Fruit fly (Drosophila melanogaster): ENCODE measurements around the gene CG5050.

The CG5050 gene

DNA sequence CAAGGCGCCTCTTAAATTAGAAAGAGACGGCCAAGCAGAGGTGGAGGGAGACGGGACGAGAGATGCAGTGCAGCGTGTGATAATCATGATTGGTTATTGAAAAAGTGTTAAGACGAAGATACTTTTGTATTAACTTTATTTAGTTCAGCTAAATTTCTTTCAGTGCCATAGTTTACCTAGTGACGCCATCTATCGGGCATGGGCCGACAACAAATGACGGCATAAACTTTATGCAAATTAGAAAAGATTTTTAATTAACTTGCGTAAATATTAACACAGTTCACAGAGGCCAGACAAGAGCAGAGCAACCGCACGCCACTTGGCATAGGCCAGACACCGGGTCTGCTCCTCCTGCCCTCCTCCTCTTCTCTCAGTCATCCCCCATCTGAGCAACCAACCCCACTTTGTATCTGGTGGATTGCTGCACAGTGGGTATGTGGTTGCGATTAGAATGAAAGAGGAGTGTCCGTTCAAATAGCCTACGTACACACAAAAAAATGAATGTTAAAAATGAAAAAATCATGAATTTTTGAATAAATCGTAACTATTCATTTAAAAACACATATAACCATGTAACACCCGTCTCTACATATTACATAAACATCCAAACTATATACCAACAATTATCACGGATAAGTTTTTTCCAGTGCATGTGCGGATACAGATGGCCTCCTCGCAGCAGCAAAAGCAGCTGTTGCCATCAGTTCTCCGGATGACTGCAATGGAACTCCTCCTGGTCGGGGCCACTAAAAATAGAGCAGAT, 13.4 kb downstream of the CG5050 start:
- TF ChIP-seq psq (optimal IDR thresholded peaks at IDR 0.05) (no peak), EcR (GFP tag; optimal IDR thresholded peaks at IDR 0.05) (no peak), CG8478 (optimal IDR thresholded peaks at IDR 0.05) (no peak), pan (optimal IDR thresholded peaks at IDR 0.05) (no peak), usp (GFP tag; optimal IDR thresholded peaks at IDR 0.05) (no peak), Dll (optimal IDR thresholded peaks at IDR 0.05) (no peak)

DNA sequence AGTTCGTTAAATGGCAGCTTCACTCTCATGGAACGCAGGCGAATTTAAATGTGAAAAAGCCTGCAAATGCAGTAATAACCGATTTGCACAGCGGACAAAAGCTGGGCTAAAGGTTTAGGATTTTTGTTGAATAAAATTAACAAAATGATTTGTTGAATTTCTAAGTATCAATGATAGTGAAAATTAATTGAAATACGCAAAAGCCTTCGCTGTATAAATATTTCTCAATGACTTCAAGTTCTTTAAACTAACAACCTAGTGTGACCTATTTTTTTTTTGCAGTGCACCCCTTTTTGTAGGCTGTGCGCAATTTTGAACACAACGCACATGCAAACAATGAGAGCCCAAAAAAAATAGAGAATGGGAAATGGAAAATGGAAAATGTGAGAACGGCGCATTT, 14.2 kb downstream of the CG5050 start:
- no peak for TF ChIP-seq usp (GFP tag; optimal IDR thresholded peaks at IDR 0.05)
- no peak for TF ChIP-seq pan (optimal IDR thresholded peaks at IDR 0.05)
- TF ChIP-seq EcR (GFP tag; optimal IDR thresholded peaks at IDR 0.05) = no peak
- TF ChIP-seq psq (optimal IDR thresholded peaks at IDR 0.05) = no peak
- no peak for TF ChIP-seq CG8478 (optimal IDR thresholded peaks at IDR 0.05)
- no peak for TF ChIP-seq Dll (optimal IDR thresholded peaks at IDR 0.05)

dm6 chr2L:17470630-17471029, 17.9 kb downstream of the CG5050 start:
- TF ChIP-seq psq (optimal IDR thresholded peaks at IDR 0.05) = no peak
- TF ChIP-seq CG8478 (optimal IDR thresholded peaks at IDR 0.05) = no peak
- TF ChIP-seq usp (GFP tag; optimal IDR thresholded peaks at IDR 0.05) = no peak
- no peak for TF ChIP-seq pan (optimal IDR thresholded peaks at IDR 0.05)
- TF ChIP-seq Dll (optimal IDR thresholded peaks at IDR 0.05) = no peak
- no peak for TF ChIP-seq EcR (GFP tag; optimal IDR thresholded peaks at IDR 0.05)

dm6 chr2L:17471524-17471923, 18.8 kb downstream of the CG5050 start, which contains the start of gene Sgt:
Gene Sgt, plus strand, starts transcription at chr2L:17471603.
- no peak for TF ChIP-seq pan (optimal IDR thresholded peaks at IDR 0.05)
- TF ChIP-seq Dll (optimal IDR thresholded peaks at IDR 0.05) = no peak
- no peak for TF ChIP-seq EcR (GFP tag; optimal IDR thresholded peaks at IDR 0.05)
- no peak for TF ChIP-seq usp (GFP tag; optimal IDR thresholded peaks at IDR 0.05)
- no peak for TF ChIP-seq CG8478 (optimal IDR thresholded peaks at IDR 0.05)
- no peak for TF ChIP-seq psq (optimal IDR thresholded peaks at IDR 0.05)

DNA sequence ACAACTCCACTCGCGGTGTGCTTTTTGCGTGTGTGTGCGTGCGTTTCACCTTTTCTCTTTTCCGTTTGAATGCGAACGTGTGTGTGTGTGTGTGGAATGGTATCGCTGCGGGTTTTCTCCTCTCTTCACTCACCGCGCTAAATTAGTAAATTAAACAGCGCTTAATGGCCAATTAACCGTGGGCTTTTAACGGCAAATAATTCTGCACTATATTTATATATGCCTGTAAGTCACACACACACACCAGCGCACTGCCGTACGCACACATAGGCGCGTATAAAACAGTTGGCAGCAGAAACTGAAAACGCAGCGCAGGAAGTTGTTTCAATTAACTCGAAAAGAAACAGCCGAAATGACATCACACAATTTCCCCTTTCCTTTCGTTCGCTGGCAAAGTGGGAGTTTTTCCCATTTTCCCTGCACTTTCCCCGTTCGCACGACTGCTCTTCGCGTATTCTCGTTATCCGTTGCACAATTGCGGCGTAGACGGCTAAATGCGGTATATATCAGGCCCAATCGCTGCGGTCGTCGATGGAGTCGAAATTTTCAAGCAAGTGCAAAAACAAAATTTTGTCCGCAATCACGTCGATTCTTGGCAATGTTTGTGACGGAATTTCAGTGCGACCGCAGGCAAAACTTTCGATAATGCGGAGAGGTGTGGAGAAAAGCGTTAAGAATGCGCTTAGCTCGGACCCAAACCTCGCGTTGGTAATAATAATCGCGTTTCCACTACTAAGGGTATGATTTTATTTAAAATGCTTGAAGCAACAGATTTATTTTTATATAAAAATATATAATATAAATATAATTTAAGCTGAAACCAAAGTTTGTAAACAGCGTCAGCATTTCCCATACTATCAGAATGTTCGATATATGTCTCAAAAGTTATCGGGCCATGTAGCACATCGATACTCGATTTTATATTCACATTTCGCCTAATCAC, 20.1 kb downstream of the CG5050 start, which contains the start of gene BicD:
Gene BicD, minus strand, starts transcription at position 634 of the 943 bp plus-strand sequence.
- TF ChIP-seq usp (GFP tag; optimal IDR thresholded peaks at IDR 0.05) = no peak
- TF ChIP-seq CG8478 (optimal IDR thresholded peaks at IDR 0.05) = no peak
- TF ChIP-seq Dll (optimal IDR thresholded peaks at IDR 0.05) = no peak
- TF ChIP-seq EcR (GFP tag; optimal IDR thresholded peaks at IDR 0.05) = no peak
- TF ChIP-seq pan (optimal IDR thresholded peaks at IDR 0.05) = no peak
- no peak for TF ChIP-seq psq (optimal IDR thresholded peaks at IDR 0.05)

DNA sequence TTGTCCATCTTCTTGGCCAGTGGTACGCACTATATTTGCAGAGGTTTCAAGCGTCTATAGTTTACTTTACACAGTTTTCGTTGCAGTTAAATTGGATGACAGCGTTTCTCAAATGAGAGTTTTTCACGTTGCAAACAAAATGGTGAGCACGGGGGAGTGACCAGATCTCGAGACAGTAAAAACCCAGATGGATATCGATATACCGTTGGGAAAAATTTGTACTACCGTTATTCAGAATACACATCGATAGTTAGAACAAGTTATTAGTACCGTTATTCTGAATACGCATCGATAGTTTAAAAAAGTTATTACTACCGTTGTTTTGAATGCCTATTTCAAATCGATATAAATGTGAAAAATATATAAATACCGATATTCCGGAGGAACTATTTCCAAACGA, 25.0 kb downstream of the CG5050 start, which contains the start of gene cass:
Gene cass, minus strand, starts transcription at position 179 of the 400 bp plus-strand sequence.
- no peak for TF ChIP-seq CG8478 (optimal IDR thresholded peaks at IDR 0.05)
- no peak for TF ChIP-seq EcR (GFP tag; optimal IDR thresholded peaks at IDR 0.05)
- no peak for TF ChIP-seq Dll (optimal IDR thresholded peaks at IDR 0.05)
- no peak for TF ChIP-seq usp (GFP tag; optimal IDR thresholded peaks at IDR 0.05)
- no peak for TF ChIP-seq pan (optimal IDR thresholded peaks at IDR 0.05)
- TF ChIP-seq psq (optimal IDR thresholded peaks at IDR 0.05) = no peak

DNA sequence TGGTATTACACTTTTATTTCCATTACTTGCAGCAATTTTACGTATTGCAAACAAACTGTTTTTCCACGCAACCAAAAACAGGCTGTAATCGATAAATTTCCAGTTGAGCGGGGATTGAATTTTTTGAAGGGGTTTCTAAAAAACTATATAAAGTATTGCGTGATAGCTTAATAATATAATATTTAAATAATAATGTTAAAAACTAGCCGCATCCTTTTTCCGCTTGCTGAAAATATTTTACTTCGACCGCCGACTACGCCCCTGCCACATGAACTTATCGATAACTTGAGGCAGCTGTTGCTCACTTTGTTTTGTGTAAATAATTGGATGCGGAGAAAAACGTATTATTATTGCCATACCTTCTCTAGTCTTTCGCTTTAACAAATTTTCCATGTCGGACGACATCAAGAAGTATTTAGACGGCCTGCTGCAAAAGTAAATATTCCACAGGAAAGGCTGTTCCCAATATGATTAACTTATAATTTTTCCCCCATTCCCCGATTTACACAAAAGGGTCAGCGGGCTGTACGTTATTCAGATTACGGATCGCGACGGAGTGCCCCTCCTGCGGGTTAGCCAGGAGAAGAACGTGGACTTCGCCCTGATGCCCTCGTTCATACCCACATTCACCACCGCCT, 28.3 kb downstream of the CG5050 start, which contains the start of the genes fws and Lamtor3:
Gene fws, minus strand, starts transcription at position 87 of the 638 bp plus-strand sequence.
Gene Lamtor3, plus strand, starts transcription at position 289 of the 638 bp plus-strand sequence.
- TF ChIP-seq usp (GFP tag; optimal IDR thresholded peaks at IDR 0.05) (no peak), EcR (GFP tag; optimal IDR thresholded peaks at IDR 0.05) (no peak), psq (optimal IDR thresholded peaks at IDR 0.05) (no peak), CG8478 (optimal IDR thresholded peaks at IDR 0.05) (no peak), pan (optimal IDR thresholded peaks at IDR 0.05) (no peak), Dll (optimal IDR thresholded peaks at IDR 0.05) (no peak)

- TF ChIP-seq pan (optimal IDR thresholded peaks at IDR 0.05) = no peak
- TF ChIP-seq EcR (GFP tag; optimal IDR thresholded peaks at IDR 0.05) = no peak
- no peak for TF ChIP-seq Dll (optimal IDR thresholded peaks at IDR 0.05)
- TF ChIP-seq CG8478 (optimal IDR thresholded peaks at IDR 0.05) = no peak
These were observed 31.4 kb downstream of the CG5050 start, which contains the start of the genes GCS2beta and CG5131 for dm6 chr2L:17484174-17484573. Gene GCS2beta, minus strand, starts transcription at chr2L:17484307. Gene CG5131, plus strand, starts transcription at chr2L:17484501.

DNA sequence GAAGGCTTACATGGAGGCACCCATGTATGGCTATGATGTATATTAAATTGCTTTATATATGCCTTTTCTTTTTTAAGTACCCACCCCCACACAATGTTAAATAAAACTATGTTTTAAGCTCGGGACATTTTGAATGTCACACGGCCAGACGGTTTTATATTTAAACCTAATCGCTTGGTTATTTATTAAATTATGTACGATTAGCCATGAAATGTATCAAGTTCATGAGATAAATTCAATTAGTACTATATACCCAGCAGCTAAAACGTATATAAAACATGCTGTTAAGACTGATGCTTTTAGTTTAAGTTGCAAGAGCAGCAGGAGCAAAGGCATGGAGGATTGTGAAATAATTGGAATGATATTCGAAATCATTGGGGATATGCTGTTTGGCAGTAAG, 32.7 kb downstream of the CG5050 start, which contains the start of the genes CG43221 and CG43645:
Gene CG43221, plus strand, starts transcription at position 301 of the 400 bp plus-strand sequence.
Gene CG43645, plus strand, starts transcription at position 301 of the 400 bp plus-strand sequence.
- TF ChIP-seq EcR (GFP tag; optimal IDR thresholded peaks at IDR 0.05) (no peak), Dll (optimal IDR thresholded peaks at IDR 0.05) (no peak), pan (optimal IDR thresholded peaks at IDR 0.05) (no peak), CG8478 (optimal IDR thresholded peaks at IDR 0.05) (no peak), usp (GFP tag; optimal IDR thresholded peaks at IDR 0.05) (no peak), psq (optimal IDR thresholded peaks at IDR 0.05) (no peak)

dm6 chr2L:17486264-17486663, 33.5 kb downstream of the CG5050 start, which contains the start of gene CG43220:
Gene CG43220, plus strand, starts transcription at chr2L:17486564.
- no peak for TF ChIP-seq psq (optimal IDR thresholded peaks at IDR 0.05)
- TF ChIP-seq CG8478 (optimal IDR thresholded peaks at IDR 0.05) = no peak
- TF ChIP-seq EcR (GFP tag; optimal IDR thresholded peaks at IDR 0.05) = no peak
- TF ChIP-seq pan (optimal IDR thresholded peaks at IDR 0.05) = no peak
- no peak for TF ChIP-seq Dll (optimal IDR thresholded peaks at IDR 0.05)
- no peak for TF ChIP-seq usp (GFP tag; optimal IDR thresholded peaks at IDR 0.05)

DNA sequence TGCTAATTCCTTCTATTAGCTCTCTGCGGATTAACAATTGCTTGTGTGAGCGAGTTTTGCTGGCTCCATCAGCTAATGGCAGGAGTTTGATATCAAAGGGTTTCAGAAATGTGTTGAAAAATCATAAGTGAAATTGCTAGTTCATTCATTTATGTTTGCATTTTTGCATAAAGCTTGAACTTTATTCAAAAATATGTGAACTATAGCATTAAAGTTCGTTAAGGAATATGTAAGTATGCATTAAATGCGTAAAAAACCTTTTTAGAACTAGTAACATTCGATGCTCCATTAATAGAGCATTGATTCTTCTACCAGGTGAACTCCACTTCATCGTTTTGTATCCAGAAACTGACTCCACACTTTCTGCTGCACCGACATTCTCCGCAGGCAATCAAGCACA, 40.0 kb downstream of the CG5050 start:
- TF ChIP-seq EcR (GFP tag; optimal IDR thresholded peaks at IDR 0.05) (no peak), pan (optimal IDR thresholded peaks at IDR 0.05) (no peak), psq (optimal IDR thresholded peaks at IDR 0.05) (no peak), CG8478 (optimal IDR thresholded peaks at IDR 0.05) (no peak), usp (GFP tag; optimal IDR thresholded peaks at IDR 0.05) (no peak)
